Worm (Caenorhabditis elegans): ENCODE data around the gene ttb-1.

- TF ChIP-seq F55B11.4 (tag; optimal IDR thresholded peaks at IDR 0.05; ENCODE audit: borderline replicate concordance, insufficient read depth) (no peak), madf-6 (GFP tag; IDR thresholded peaks at IDR 0.05) (no peak), akir-1 (GFP tag; optimal IDR thresholded peaks at IDR 0.05) (no peak), attf-5 (GFP tag; optimal IDR thresholded peaks at IDR 0.05) (no peak), hlh-12 (tag; optimal IDR thresholded peaks at IDR 0.05) (no peak), mel-28 (tag; optimal IDR thresholded peaks at IDR 0.05; ENCODE audit: borderline replicate concordance) (no peak), D2030.7 (GFP tag; IDR thresholded peaks at IDR 0.05) (no peak), ama-1 (optimal IDR thresholded peaks at IDR 0.05) (no peak), ama-1 (GFP tag; optimal IDR thresholded peaks at IDR 0.05) (no peak), sdz-38 (tag; optimal IDR thresholded peaks at IDR 0.05) (no peak)
Measured at ce11 chrV:152156-152555, 4.5 kb upstream of the ttb-1 start.
